Fruit fly (Drosophila melanogaster) whole organism, pupa: ENCODE results near the gene mRpL32.

ENCODE experiments used
- CG10348 ChIP-seq: fragments of 200-800 bp; sonication (Bioruptor generic); IDR thresholded peaks from 2 replicates; pipeline ENCODE4 v1.3.6; 2022; ENCODE audit warnings: missing biosample characterization, missing genetic modification characterization
- CG12605 ChIP-seq: fragments of 200-800 bp; sonication (Bioruptor generic); IDR thresholded peaks from 2 replicates; pipeline ENCODE4 v1.3.6; 2022; ENCODE audit warnings: missing biosample characterization, missing genetic modification characterization
- CG13204 ChIP-seq: fragments of 200-800 bp; sonication (Bioruptor generic); optimal IDR thresholded peaks from 2 replicates; lab custom pipeline; 2018; ENCODE audit warnings: missing biosample characterization, mild to moderate bottlenecking, missing genetic modification characterization, moderate library complexity
- CG14655 ChIP-seq: fragments of 200-800 bp; sonication (Bioruptor generic); optimal IDR thresholded peaks from 3 replicates; lab custom pipeline; 2017; ENCODE audit warnings: mild to moderate bottlenecking, missing biosample characterization, missing genetic modification reagents, missing genetic modification characterization
- CG15710 ChIP-seq: fragments of 200-800 bp; sonication (Bioruptor generic); optimal IDR thresholded peaks from 2 replicates; lab custom pipeline; 2018; ENCODE audit warnings: missing biosample characterization, mild to moderate bottlenecking, missing genetic modification characterization, moderate library complexity
- CG17806 ChIP-seq: fragments of 200-800 bp; sonication (Bioruptor generic); optimal IDR thresholded peaks from 2 replicates; lab custom pipeline; 2018; ENCODE audit warnings: missing biosample characterization, mild to moderate bottlenecking, missing genetic modification characterization, moderate library complexity
- CG32121 ChIP-seq: fragments of 200-800 bp; sonication (Bioruptor generic); IDR thresholded peaks from 2 replicates; pipeline ENCODE4 v1.3.6; 2022; ENCODE audit warnings: missing biosample characterization, missing genetic modification characterization
- CG34367 ChIP-seq: fragments of 200-800 bp; sonication (Bioruptor generic); optimal IDR thresholded peaks from 2 replicates; lab custom pipeline; 2018; ENCODE audit warnings: missing biosample characterization, mild to moderate bottlenecking, missing genetic modification characterization
- CG4496 ChIP-seq: fragments of 200-800 bp; sonication (Bioruptor generic); IDR thresholded peaks from 3 replicates; pipeline ENCODE4 v1.3.6; 2022; ENCODE audit warnings: missing biosample characterization, missing genetic modification characterization
- CG8159 ChIP-seq: fragments of 200-800 bp; sonication (Bioruptor generic); optimal IDR thresholded peaks from 3 replicates; lab custom pipeline; 2018; ENCODE audit warnings: missing biosample characterization, mild to moderate bottlenecking, missing genetic modification characterization, moderate library complexity
- CG8301 ChIP-seq: fragments of 200-800 bp; sonication (Bioruptor generic); optimal IDR thresholded peaks from 2 replicates; lab custom pipeline; 2018; ENCODE audit warnings: missing biosample characterization, mild to moderate bottlenecking, missing genetic modification characterization
- CG9948 ChIP-seq: fragments of 200-800 bp; sonication (Bioruptor generic); optimal IDR thresholded peaks from 2 replicates; lab custom pipeline; 2018; ENCODE audit warnings: missing biosample characterization, mild to moderate bottlenecking, missing genetic modification characterization, moderate library complexity
- D1 ChIP-seq: fragments of 200-800 bp; sonication (Bioruptor generic); optimal IDR thresholded peaks from 2 replicates; lab custom pipeline; 2018; ENCODE audit warnings: missing biosample characterization, mild to moderate bottlenecking, missing genetic modification characterization, moderate library complexity
- EcR ChIP-seq: fragments of 200-800 bp; sonication (Bioruptor generic); optimal IDR thresholded peaks from 3 replicates; lab custom pipeline; 2019; ENCODE audit warnings: missing biosample characterization, missing genetic modification characterization, mild to moderate bottlenecking, moderate library complexity, missing genetic modification reagents
- Ets98B ChIP-seq: fragments of 200-800 bp; sonication (Bioruptor generic); IDR thresholded peaks from 2 replicates; pipeline ENCODE4 v1.3.6; 2022; ENCODE audit warnings: missing biosample characterization, missing genetic modification characterization
- Pif1A ChIP-seq: fragments of 200-800 bp; sonication (Bioruptor generic); optimal IDR thresholded peaks from 3 replicates; lab custom pipeline; 2016; ENCODE audit warnings: missing biosample characterization, missing genetic modification characterization
- Pif1B ChIP-seq: fragments of 200-800 bp; sonication (Bioruptor generic); optimal IDR thresholded peaks from 3 replicates; lab custom pipeline; 2016; ENCODE audit warnings: missing biosample characterization, missing genetic modification characterization
- Snoo ChIP-seq: fragments of 200-800 bp; sonication (Bioruptor generic); optimal IDR thresholded peaks from 3 replicates; lab custom pipeline; 2017; ENCODE audit warnings: missing biosample characterization, mild to moderate bottlenecking, missing genetic modification characterization, inconsistent platforms
- fd96Ca ChIP-seq: fragments of 200-800 bp; sonication (Bioruptor generic); IDR thresholded peaks from 3 replicates; pipeline ENCODE4 v1.3.6; 2022; ENCODE audit warnings: missing biosample characterization, missing genetic modification characterization
- gl ChIP-seq: fragments of 200-800 bp; sonication (Bioruptor generic); optimal IDR thresholded peaks from 2 replicates; lab custom pipeline; 2018; ENCODE audit warnings: missing biosample characterization, mild to moderate bottlenecking, missing genetic modification characterization
- rn ChIP-seq: fragments of 200-800 bp; sonication (Bioruptor generic); IDR thresholded peaks from 2 replicates; pipeline ENCODE4 v1.3.6; 2022; ENCODE audit warnings: missing biosample characterization, missing genetic modification characterization

Gene mRpL32

dm6 chr3R:31218997-31219992 is 33.4 kb upstream of the mRpL32 start, which contains the start of gene ATPsynC:
ATPsynC (minus strand) TSS chr3R:31219630.
- TF ChIP-seq CG4496 (no peak), CG9948 (no peak), EcR (peak; percentile 60), D1 (tag; lab: Kevin White, UChicago) (no peak), Ets98B (GFP tag; lab: Robert Waterston, UW) (no peak), CG17806 (tag; lab: Kevin White, UChicago) (peak; percentile 10), CG13204 (GFP tag; lab: Kevin White, UChicago) (no peak), Pif1A (no peak), rn (no peak), CG10348 (GFP tag; lab: Robert Waterston, UW) (no peak), CG34367 (tag; lab: Kevin White, UChicago) (no peak), CG15710 (tag; lab: Kevin White, UChicago) (no peak), gl (tag; lab: Kevin White, UChicago) (no peak), Snoo (tag; lab: Kevin White, UChicago) (peak; percentile 28), CG8301 (tag; lab: Kevin White, UChicago) (no peak), Pif1B (GFP tag; lab: Kevin White, UChicago) (no peak), CG14655 (no peak), CG12605 (no peak), CG8159 (tag; lab: Kevin White, UChicago) (peak; percentile 11), CG32121 (no peak), fd96Ca (GFP tag; lab: Robert Waterston, UW) (no peak)

dm6 chr3R:31220456-31221336 is 32.0 kb upstream of the mRpL32 start, which contains the start of gene CG12054:
CG12054 (plus strand) TSS chr3R:31220702.
- TF ChIP-seq CG13204 (GFP tag; lab: Kevin White, UChicago) (no peak), CG8301 (tag; lab: Kevin White, UChicago) (no peak), CG14655 (no peak), rn (no peak)

- no peak for TF ChIP-seq fd96Ca (GFP tag; lab: Robert Waterston, UW)
- TF ChIP-seq rn = no peak
- TF ChIP-seq CG34367 (tag; lab: Kevin White, UChicago) = peak; percentile 79
- peak; percentile 90 for TF ChIP-seq gl (tag; lab: Kevin White, UChicago)
- no peak for TF ChIP-seq Ets98B (GFP tag; lab: Robert Waterston, UW)
- TF ChIP-seq CG17806 (tag; lab: Kevin White, UChicago) = peak; percentile 16
- TF ChIP-seq CG12605 = no peak
- TF ChIP-seq CG4496 = no peak
- no peak for TF ChIP-seq D1 (tag; lab: Kevin White, UChicago)
- TF ChIP-seq EcR = peak; percentile 88
- TF ChIP-seq CG10348 (GFP tag; lab: Robert Waterston, UW) = no peak
- TF ChIP-seq CG14655 = peak; percentile 85
- TF ChIP-seq CG15710 (tag; lab: Kevin White, UChicago) = peak; percentile 72
- peak; percentile 90 for TF ChIP-seq CG13204 (GFP tag; lab: Kevin White, UChicago)
- peak; percentile 57 for TF ChIP-seq CG9948
- TF ChIP-seq CG8159 (tag; lab: Kevin White, UChicago) = peak; percentile 58
- no peak for TF ChIP-seq CG32121
- TF ChIP-seq Snoo (tag; lab: Kevin White, UChicago) = peak; percentile 60
- peak; percentile 71 for TF ChIP-seq CG8301 (tag; lab: Kevin White, UChicago)
- TF ChIP-seq Pif1A = peak; percentile 61
- TF ChIP-seq Pif1B (GFP tag; lab: Kevin White, UChicago) = peak; percentile 71
- TF ChIP-seq, all 21 proteins: peak for 13
Observed at dm6 chr3R:31221337-31222047, 31.2 kb upstream of the mRpL32 start.

- peak; percentile 54 for TF ChIP-seq CG14655
- TF ChIP-seq EcR = no peak
- no peak for TF ChIP-seq rn
- no peak for TF ChIP-seq fd96Ca (GFP tag; lab: Robert Waterston, UW)
- TF ChIP-seq gl (tag; lab: Kevin White, UChicago) = no peak
- TF ChIP-seq CG4496 = no peak
- no peak for TF ChIP-seq D1 (tag; lab: Kevin White, UChicago)
- peak; percentile 72 for TF ChIP-seq CG8159 (tag; lab: Kevin White, UChicago)
- TF ChIP-seq Pif1A = peak; percentile 59
- TF ChIP-seq Pif1B (GFP tag; lab: Kevin White, UChicago) = no peak
- peak; percentile 56 for TF ChIP-seq CG9948
- no peak for TF ChIP-seq CG12605
- peak; percentile 51 for TF ChIP-seq CG8301 (tag; lab: Kevin White, UChicago)
- peak; percentile 60 for TF ChIP-seq Snoo (tag; lab: Kevin White, UChicago)
- TF ChIP-seq CG32121 = no peak
- no peak for TF ChIP-seq CG13204 (GFP tag; lab: Kevin White, UChicago)
- peak; percentile 67 for TF ChIP-seq CG34367 (tag; lab: Kevin White, UChicago)
- peak; percentile 62 for TF ChIP-seq CG15710 (tag; lab: Kevin White, UChicago)
- peak; percentile 48 for TF ChIP-seq CG17806 (tag; lab: Kevin White, UChicago)
- TF ChIP-seq CG10348 (GFP tag; lab: Robert Waterston, UW) = no peak
- TF ChIP-seq Ets98B (GFP tag; lab: Robert Waterston, UW) = no peak
Observed at dm6 chr3R:31222125-31222889, 30.4 kb upstream of the mRpL32 start.
